Fruit fly (Drosophila melanogaster): ENCODE results near the gene mop.
A peak's percentile ranks its signal among the peaks of the same experiment; 100 is the strongest.

Gene mop

DNA sequence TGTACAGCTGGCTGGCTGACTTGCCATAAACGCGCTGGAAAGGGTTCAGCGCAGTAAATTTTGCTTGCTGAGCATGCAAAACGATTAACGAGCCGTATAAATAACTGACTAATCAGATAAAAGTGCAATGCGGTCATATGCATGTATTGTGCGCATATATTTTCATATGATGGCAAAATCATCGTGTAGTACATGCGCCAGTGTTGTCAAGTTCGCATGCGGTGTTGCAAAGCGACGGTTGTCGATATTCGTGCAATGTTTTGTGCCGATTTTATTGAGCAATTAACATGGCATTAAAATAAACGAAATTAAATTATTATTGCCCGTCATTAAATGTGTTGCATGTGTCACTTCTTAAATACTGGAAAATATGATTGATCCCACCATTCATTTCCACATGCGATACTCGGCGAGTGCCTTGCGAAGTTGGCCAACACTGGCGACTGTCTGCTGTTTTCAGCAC is 14.2 kb upstream of the mop start:
- TF ChIP-seq Hr38 (GFP tag; optimal IDR thresholded peaks at IDR 0.05) (peak; percentile 53), CG3032 (tag; optimal IDR thresholded peaks at IDR 0.05) (peak; percentile 72), CG8319 (GFP tag; optimal IDR thresholded peaks at IDR 0.05) (peak; percentile 61), CG16779 (tag; optimal IDR thresholded peaks at IDR 0.05) (peak; percentile 26), CG6854 (GFP tag; optimal IDR thresholded peaks at IDR 0.05) (peak; percentile 30), CG15336 (GFP tag; IDR thresholded peaks at IDR 0.05) (peak; percentile 23; the same call in 1 of the 2 replicates), fd85E (GFP tag; optimal IDR thresholded peaks at IDR 0.05) (peak; percentile 64), CG11902 (GFP tag; optimal IDR thresholded peaks at IDR 0.05) (peak; percentile 80), OdsH (GFP tag; optimal IDR thresholded peaks at IDR 0.05) (peak; percentile 85), Lpt (GFP tag; optimal IDR thresholded peaks at IDR 0.05) (peak; percentile 68), Hr39 (GFP tag; optimal IDR thresholded peaks at IDR 0.05) (peak; percentile 90), ss (GFP tag; optimal IDR thresholded peaks at IDR 0.05) (peak in 1 of 2 experiments; percentile 66), salr (GFP tag; optimal IDR thresholded peaks at IDR 0.05) (peak in 1 of 2 experiments; percentile 44), CG11294 (GFP tag; IDR thresholded peaks at IDR 0.05) (peak; percentile 57; the same call in 1 of the 2 replicates), net (GFP tag; optimal IDR thresholded peaks at IDR 0.05) (peak; percentile 75), eg (GFP tag; IDR thresholded peaks at IDR 0.05) (peak; percentile 72), CG6808 (GFP tag; optimal IDR thresholded peaks at IDR 0.05) (peak; percentile 51), Eip78C (GFP tag) (peak; percentile 93), spab (GFP tag; optimal IDR thresholded peaks at IDR 0.05) (peak; percentile 14), topi (GFP tag; optimal IDR thresholded peaks at IDR 0.05) (peak; percentile 89), CG7368 (GFP tag; optimal IDR thresholded peaks at IDR 0.05) (peak; percentile 72), fkh (GFP tag; optimal IDR thresholded peaks at IDR 0.05) (peak; percentile 26), fd59A (GFP tag; optimal IDR thresholded peaks at IDR 0.05) (peak; percentile 68), CG1621 (tag; optimal IDR thresholded peaks at IDR 0.05) (no peak), svp (GFP tag) (peak; percentile 93), Eip75B (GFP tag; optimal IDR thresholded peaks at IDR 0.05) (peak; percentile 83), CG4318 (GFP tag; optimal IDR thresholded peaks at IDR 0.05) (peak; percentile 21), Met (GFP tag; optimal IDR thresholded peaks at IDR 0.05) (peak; percentile 84), dac (GFP tag; optimal IDR thresholded peaks at IDR 0.05) (no peak), CG10631 (GFP tag; optimal IDR thresholded peaks at IDR 0.05) (peak; percentile 87), Ets21C (GFP tag; optimal IDR thresholded peaks at IDR 0.05) (peak; percentile 81), Hr4 (GFP tag; optimal IDR thresholded peaks at IDR 0.05) (peak; percentile 80), lz (GFP tag; optimal IDR thresholded peaks at IDR 0.05) (peak; percentile 88), Eip93F (GFP tag; optimal IDR thresholded peaks at IDR 0.05) (no peak), CG34406 (GFP tag; optimal IDR thresholded peaks at IDR 0.05) (peak; percentile 70), Gug (GFP tag; IDR thresholded peaks at IDR 0.05) (peak; percentile 54), CG31627 (GFP tag; optimal IDR thresholded peaks at IDR 0.05) (peak; percentile 88), acj6 (GFP tag; optimal IDR thresholded peaks at IDR 0.05) (peak; percentile 85), Smox (GFP tag; optimal IDR thresholded peaks at IDR 0.05) (peak; percentile 80), Sox15 (GFP tag; optimal IDR thresholded peaks at IDR 0.05) (peak; percentile 71), CG6792 (GFP tag; optimal IDR thresholded peaks at IDR 0.05) (peak; percentile 81), vri (GFP tag; optimal IDR thresholded peaks at IDR 0.05) (peak; percentile 78), CG6163 (GFP tag; IDR thresholded peaks at IDR 0.05) (peak; percentile 73), esn (GFP tag; optimal IDR thresholded peaks at IDR 0.05) (peak; percentile 87), cyc (GFP tag; optimal IDR thresholded peaks at IDR 0.05) (peak; percentile 88), Sox14 (GFP tag; optimal IDR thresholded peaks at IDR 0.05) (peak; percentile 83), dsx (GFP tag; optimal IDR thresholded peaks at IDR 0.05; ENCODE audit: poor library complexity, severe bottlenecking) (no peak), CG3919 (GFP tag; optimal IDR thresholded peaks at IDR 0.05) (no peak), Ets96B (tag; optimal IDR thresholded peaks at IDR 0.05) (peak; percentile 55), achi (GFP tag; optimal IDR thresholded peaks at IDR 0.05) (peak; percentile 80), CG8632 (GFP tag; optimal IDR thresholded peaks at IDR 0.05) (peak; percentile 70), CG10669 (GFP tag; optimal IDR thresholded peaks at IDR 0.05) (peak; percentile 68)

Data from whole organism, prepupa.